Fruit fly (Drosophila melanogaster) whole organism: Measurements from ENCODE around the gene CHOp24.

Experiments used
- CG8478 ChIP-seq: fragments of >200 bp; optimal IDR thresholded peaks from 2 replicates; lab custom pipeline; 2018; ENCODE audit warnings: inconsistent platforms
- Dll ChIP-seq: fragments of >200 bp; optimal IDR thresholded peaks from 2 replicates; lab custom pipeline; 2017
- EcR ChIP-seq, 2 experiments: fragments of >200 bp; optimal IDR thresholded peaks; 2 replicates each; lab custom pipeline; 2017; ENCODE audit warnings: missing biosample characterization in 2 of 2, missing genetic modification characterization in 2 of 2, missing genetic modification reagents in 2 of 2
- pan ChIP-seq: fragments of >200 bp; optimal IDR thresholded peaks from 2 replicates; lab custom pipeline; 2017
- psq ChIP-seq: fragments of >200 bp; optimal IDR thresholded peaks from 2 replicates; lab custom pipeline; 2017
- usp ChIP-seq: fragments of >200 bp; optimal IDR thresholded peaks from 2 replicates; lab custom pipeline; 2017; ENCODE audit warnings: missing biosample characterization, missing genetic modification characterization, mixed read lengths

DNA sequence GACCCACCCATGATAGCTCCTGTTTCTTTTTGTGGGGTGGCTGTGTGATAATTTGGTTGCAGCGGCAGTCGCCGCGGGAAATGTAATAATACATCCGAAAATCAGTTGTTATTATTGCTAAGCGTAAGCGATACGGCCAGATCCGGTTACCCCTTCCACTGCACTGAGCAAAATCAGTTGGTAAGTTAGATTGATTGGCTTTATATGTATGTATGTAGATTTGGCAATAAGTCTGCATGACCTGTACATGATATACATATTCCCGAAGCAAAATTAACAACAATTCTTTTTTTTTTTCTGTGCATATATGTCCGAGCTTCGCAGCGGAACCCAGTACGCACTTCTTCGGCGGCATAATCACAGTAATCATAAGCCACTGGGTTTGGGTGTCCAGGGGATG lies 42.5 kb upstream of the CHOp24 start:
- no peak for TF ChIP-seq usp
- TF ChIP-seq pan (lab: Kevin White, UChicago), result no peak
- no peak for TF ChIP-seq Dll
- no peak for TF ChIP-seq CG8478 (lab: Kevin White, UChicago)
- TF ChIP-seq psq (lab: Kevin White, UChicago), result no peak
- TF ChIP-seq EcR (GFP tag; optimal IDR thresholded peaks at IDR 0.05; lab: Kevin White, UChicago), result no peak
